Worm (Caenorhabditis elegans): ENCODE measurements around the gene F35C11.2.

The F35C11.2 gene

DNA sequence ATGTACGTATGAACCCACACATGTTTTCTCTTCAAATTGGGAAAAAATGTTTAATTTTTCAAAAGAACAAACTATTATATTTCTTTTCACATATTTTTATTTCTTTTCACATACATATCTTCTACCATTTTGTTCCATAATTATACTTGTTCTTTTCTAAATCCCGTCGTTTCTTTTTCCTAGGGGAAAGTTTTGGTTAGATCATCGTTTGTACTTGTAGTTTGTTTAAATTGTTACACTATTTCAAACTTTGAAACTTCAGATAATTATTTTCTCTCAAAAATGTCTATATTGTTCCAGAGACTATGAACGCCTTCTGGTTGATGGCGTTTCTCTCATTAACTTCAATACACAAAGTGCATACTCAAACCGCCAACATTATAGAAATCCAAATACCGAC is 7.4 kb upstream of the F35C11.2 start, which contains the start of gene F35C11.7:
Gene F35C11.7 (plus strand): TSS at position 301 of the 400 bp plus-strand sequence.
- TF ChIP-seq W03F9.2 (tag; optimal IDR thresholded peaks at IDR 0.05), result no peak
- TF ChIP-seq dao-5 (tag; optimal IDR thresholded peaks at IDR 0.05), result no peak
- no peak for TF ChIP-seq him-1 (tag; optimal IDR thresholded peaks at IDR 0.05)

DNA sequence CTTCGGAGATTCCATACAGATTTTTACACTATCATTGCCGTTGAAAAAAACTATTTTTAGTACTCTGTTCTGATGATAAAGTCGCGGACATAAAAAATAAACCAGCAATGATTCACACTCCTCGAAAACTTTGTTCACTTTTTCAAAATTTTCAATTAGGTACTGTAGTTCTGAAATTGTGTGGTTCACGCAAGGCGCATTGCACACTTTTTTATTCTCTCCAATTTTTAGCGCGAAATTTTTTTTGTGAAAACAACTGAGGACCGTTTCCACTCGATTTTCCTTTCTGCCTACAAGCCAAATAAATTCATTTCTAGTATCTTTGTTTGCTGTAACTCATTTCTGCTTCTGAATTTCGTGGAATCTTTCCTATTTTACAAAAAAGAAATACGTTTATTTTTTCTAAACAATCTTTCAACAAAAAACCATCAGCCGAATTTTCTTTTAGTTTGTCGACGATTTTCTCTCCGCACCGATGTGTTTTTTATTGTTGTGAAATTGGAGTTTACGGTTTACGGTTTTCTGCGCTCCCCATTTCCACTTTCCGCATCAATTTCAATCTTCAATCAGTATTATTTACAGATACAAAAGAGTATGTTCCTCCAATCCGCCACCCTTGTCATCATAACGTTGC is 4.6 kb upstream of the F35C11.2 start, which contains the start of gene F35C11.5:
Gene F35C11.5 (plus strand): TSS at position 584 of the 634 bp plus-strand sequence.
- no peak for TF ChIP-seq him-1 (tag; optimal IDR thresholded peaks at IDR 0.05)
- no peak for TF ChIP-seq dao-5 (tag; optimal IDR thresholded peaks at IDR 0.05)
- no peak for TF ChIP-seq W03F9.2 (tag; optimal IDR thresholded peaks at IDR 0.05)

DNA sequence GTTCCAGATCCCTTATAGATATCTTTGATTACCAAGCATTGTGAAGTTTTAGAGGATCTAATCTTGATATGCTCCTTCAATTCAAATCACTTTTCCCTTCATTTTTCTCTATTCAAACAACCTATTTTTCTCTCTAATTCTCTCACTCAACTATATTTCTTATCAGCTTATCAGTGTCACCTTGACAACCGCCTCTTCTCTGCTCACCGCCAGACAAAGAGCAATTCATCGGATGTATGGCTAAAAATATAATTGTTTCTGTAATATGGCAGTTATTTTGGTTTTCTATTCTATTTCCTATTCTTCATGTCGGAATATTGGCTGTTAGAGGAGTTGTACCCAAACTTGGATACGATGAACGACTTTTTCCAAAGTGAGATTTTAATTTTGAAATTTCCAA is 1.1 kb upstream of the F35C11.2 start:
- TF ChIP-seq him-1 (tag; optimal IDR thresholded peaks at IDR 0.05), result no peak
- TF ChIP-seq dao-5 (tag; optimal IDR thresholded peaks at IDR 0.05), result no peak
- TF ChIP-seq W03F9.2 (tag; optimal IDR thresholded peaks at IDR 0.05), result no peak

DNA sequence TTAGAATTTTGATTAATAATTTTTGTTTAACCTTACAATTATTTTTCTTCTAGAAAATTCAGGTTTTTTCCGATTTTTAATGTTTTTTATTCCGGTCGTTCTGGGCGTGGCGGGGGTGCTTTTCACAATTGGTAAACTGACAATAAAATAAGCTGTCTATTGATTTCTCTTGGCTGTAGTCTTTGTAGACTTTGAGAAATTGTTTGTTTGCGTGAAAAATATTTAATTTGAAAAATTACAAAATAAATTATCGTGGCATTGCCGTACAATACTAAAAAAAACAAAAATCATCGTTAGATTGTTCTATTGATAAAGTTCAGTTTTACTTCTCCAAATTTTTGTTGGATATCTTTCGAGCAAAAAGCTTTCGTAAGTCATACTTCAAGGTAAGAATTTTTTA is 2.2 kb downstream of the F35C11.2 start, which contains the start of gene F35C11.3:
Gene F35C11.3 (plus strand): TSS at position 301 of the 400 bp plus-strand sequence.
- TF ChIP-seq dao-5 (tag; optimal IDR thresholded peaks at IDR 0.05), result no peak
- no peak for TF ChIP-seq W03F9.2 (tag; optimal IDR thresholded peaks at IDR 0.05)
- no peak for TF ChIP-seq him-1 (tag; optimal IDR thresholded peaks at IDR 0.05)

DNA sequence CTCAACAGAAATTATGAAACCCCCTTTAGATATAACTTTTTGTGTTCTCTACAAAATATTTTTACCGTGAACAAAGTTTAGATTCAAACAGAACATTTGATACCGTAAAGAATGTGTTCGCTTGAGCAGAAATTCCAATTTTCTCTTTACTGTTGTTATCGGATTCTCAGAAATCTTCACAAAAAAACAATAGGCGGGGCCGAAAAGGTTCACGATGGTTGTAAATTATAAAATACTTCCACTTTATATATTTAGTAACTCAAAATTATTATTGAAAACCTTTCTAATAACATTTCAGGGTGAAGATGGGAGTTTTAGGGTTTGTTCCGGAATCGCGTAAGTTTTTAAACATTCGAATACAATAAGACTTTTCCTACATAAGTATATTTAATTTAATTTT is 10.5 kb downstream of the F35C11.2 start, which contains the start of gene nlp-5:
Gene nlp-5 (plus strand): TSS at position 301 of the 400 bp plus-strand sequence.
- TF ChIP-seq him-1 (tag; optimal IDR thresholded peaks at IDR 0.05) (no peak), dao-5 (tag; optimal IDR thresholded peaks at IDR 0.05) (no peak), W03F9.2 (tag; optimal IDR thresholded peaks at IDR 0.05) (no peak)

DNA sequence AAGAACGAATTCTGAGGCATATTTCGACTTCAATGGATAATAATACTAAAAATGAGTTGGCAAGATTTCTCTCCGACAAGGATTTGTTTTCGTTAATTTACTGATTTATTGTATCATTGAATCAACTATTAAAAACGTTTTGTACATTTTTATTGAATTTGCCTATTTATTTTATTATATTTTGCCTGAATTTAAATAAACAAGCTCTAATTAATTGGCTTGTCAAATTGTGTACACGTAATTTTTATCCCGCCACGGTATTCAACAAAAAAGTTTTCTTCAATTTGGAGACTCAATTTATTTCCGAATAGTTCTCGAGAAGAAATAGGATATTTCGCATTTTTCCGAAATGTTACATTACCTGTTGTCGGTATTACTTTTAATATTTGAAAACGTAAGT is 16.1 kb downstream of the F35C11.2 start, which contains the start of gene M110.7:
Gene M110.7 (plus strand): TSS at position 301 of the 400 bp plus-strand sequence.
- TF ChIP-seq dao-5 (tag; optimal IDR thresholded peaks at IDR 0.05), result no peak
- no peak for TF ChIP-seq W03F9.2 (tag; optimal IDR thresholded peaks at IDR 0.05)
- no peak for TF ChIP-seq him-1 (tag; optimal IDR thresholded peaks at IDR 0.05)

DNA sequence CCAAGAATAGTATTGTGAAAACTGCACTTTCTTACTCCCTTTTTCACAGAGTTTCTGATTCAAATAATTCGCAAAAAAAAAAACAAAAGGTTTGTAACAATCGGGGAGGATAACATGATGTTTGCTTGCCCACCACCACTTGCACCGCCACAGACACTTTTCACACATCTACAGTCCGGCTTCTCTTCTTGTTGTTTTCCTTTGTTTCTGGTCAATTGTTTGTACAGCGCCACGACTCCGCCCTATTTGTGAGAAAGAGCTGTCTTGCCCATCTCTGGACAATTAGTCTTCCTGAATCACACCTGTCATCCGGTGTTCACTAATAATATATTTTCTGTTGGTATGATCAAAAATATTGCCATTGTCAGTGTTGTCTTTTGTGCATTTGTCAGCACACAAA is 17.7 kb downstream of the F35C11.2 start, which contains the start of gene M110.9:
Gene M110.9 (plus strand): TSS at position 301 of the 400 bp plus-strand sequence.
- TF ChIP-seq W03F9.2 (tag; optimal IDR thresholded peaks at IDR 0.05) (no peak), dao-5 (tag; optimal IDR thresholded peaks at IDR 0.05) (no peak), him-1 (tag; optimal IDR thresholded peaks at IDR 0.05) (no peak)

DNA sequence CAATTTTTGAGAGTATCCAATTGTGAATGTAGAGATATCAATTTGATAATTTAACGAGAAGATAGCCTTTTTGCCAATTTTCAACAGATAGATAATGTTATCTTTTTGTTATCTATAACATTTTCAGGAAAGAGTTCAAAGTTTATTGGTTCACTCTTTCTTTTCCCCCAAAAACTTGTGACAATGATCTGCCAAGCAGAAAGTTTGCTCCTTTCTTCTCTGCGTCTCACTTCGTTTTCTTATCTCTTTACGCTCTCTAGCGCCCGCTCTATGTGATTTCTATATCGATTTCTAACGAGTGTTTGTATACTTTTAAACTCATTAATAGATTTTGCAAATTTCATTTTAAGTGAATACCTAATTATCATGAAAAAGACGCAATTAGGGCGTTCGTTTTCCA is 22.2 kb downstream of the F35C11.2 start:
- no peak for TF ChIP-seq him-1 (tag; optimal IDR thresholded peaks at IDR 0.05)
- TF ChIP-seq W03F9.2 (tag; optimal IDR thresholded peaks at IDR 0.05), result no peak
- TF ChIP-seq dao-5 (tag; optimal IDR thresholded peaks at IDR 0.05), result no peak

DNA sequence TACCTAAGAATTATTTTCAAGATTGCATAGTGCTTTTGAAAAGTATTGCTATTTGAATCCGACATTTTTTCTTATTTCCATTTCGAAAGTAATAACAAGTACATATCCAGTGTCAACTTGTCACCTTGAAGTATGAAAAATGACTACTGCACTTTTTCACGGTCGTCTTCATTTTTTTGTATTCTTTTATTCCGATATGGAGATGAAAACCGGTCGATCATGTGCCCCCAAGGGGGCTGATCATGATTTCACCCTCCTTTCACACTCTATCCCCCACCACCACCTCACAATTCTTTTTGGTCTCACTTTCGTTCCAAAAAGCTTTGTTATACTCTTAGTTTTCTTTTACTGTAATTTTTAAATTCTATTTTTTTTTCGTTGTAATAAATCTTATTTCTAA is 22.7 kb downstream of the F35C11.2 start:
- TF ChIP-seq dao-5 (tag; optimal IDR thresholded peaks at IDR 0.05) (no peak), him-1 (tag; optimal IDR thresholded peaks at IDR 0.05) (no peak), W03F9.2 (tag; optimal IDR thresholded peaks at IDR 0.05) (no peak)

DNA sequence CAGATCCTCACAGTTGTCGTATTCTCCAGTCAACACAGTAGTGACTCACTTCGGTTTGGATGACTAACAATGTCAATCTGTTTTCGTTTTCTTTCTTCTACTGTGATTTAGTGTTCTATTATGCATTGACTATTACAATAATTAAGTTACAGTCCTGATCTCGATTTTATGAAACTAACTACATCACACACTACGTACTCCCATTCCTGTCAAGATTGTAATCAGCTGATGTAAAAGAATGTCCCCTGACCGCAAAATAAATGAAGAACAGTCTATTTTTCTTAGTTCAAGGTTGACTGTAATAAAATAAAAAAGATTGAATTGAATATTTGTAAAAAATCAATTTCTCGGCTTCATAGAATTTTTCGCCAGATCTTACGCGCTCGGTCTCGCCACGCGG is 23.3 kb downstream of the F35C11.2 start:
- no peak for TF ChIP-seq dao-5 (tag; optimal IDR thresholded peaks at IDR 0.05)
- no peak for TF ChIP-seq W03F9.2 (tag; optimal IDR thresholded peaks at IDR 0.05)
- TF ChIP-seq him-1 (tag; optimal IDR thresholded peaks at IDR 0.05), result no peak

DNA sequence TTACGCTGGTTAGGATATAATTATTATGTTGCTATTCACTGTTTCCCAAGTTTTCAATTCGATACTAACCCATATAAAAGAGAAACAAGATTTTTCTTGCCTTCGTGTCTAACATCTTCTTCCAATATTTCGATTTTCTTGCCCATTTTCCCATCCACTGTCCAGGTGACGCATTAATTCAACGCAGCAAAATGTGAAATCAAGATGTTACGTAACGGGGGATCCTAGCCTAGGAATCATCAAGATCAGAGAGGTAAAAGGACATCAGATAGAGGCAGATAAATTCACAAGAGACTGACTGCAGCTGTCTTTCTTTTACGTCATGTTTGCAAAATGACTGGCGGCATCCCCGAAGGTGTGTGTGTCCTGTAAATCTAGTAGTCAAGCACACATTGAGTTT is 24.0 kb downstream of the F35C11.2 start:
- TF ChIP-seq him-1 (tag; optimal IDR thresholded peaks at IDR 0.05) (no peak), W03F9.2 (tag; optimal IDR thresholded peaks at IDR 0.05) (no peak), dao-5 (tag; optimal IDR thresholded peaks at IDR 0.05) (no peak)

DNA sequence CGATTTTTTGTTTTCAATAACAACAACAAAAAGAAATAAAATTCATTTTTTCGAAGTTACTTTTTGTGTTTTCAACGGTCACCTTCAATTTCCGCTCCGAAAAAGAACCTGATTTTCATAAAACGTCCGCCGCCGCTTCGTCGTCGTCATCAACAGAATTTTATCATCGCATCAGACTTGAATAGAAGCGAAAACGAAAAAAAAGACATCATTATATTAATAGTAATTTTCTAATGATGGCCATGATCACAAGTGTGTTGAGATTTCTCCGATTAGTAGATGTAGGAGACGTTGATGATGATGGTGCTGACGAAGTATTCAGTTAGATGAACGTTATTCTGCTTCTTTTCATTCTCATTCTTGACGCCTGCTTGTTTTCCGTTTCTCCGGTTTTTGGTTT is 24.7 kb downstream of the F35C11.2 start:
- no peak for TF ChIP-seq dao-5 (tag; optimal IDR thresholded peaks at IDR 0.05)
- TF ChIP-seq him-1 (tag; optimal IDR thresholded peaks at IDR 0.05), result no peak
- TF ChIP-seq W03F9.2 (tag; optimal IDR thresholded peaks at IDR 0.05), result no peak

DNA sequence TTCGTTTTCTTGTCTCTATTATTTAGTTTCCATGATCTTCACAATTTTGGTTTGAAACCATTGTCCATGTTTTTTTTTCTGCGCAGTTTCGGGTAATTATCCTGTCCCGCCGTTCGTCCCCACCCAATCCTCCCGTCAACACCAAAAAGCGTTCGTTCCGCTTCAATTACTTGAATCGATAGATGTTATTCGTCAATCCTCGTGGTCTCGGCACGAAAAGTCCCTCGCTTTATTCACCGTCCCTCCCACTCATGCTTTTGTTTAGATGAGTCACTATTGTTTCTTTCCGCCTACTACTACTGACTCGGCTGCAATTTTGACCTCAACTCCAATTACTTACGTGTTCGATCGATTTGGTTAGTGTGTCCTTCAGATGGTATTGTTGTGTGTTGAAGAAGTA is 25.2 kb downstream of the F35C11.2 start:
- TF ChIP-seq W03F9.2 (tag; optimal IDR thresholded peaks at IDR 0.05), result no peak

DNA sequence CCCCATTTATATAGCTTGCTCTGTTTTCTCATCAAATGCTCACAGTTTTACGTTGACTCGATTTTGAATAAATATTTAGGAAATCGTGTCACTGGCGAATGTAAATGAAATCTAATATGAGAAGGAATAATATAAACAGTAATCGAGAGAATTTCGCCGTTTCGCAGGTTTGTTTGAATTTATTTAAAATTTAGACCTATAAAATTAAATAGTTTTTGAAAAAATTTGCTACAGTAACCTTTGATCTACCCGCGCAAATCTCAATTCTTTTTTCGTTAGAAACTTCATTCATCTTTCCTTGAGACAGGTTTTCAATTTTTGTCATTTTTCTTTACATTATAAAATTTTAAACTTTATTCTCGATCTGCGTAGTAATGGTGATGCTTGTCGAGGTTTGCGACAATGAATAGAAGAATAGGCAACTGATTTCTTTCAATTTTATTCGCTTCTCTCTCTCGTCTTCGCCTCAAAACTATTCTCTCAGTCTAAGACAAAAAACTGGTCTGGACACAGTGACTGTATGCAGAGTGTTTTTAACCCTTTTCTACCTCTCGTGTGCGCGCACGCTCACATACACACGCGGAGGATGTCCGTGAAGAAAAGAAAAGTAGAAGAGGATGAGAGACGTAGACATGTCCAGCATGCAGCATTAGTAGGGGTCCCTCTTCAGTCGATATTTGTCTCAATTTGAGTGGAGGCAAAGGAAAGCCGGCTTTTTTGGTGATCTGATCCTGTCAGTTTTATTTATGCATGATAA is 26.1 kb downstream of the F35C11.2 start, which contains the start of gene dab-1:
Gene dab-1 (plus strand): TSS at position 78 of the 757 bp plus-strand sequence.
- TF ChIP-seq W03F9.2 (tag; optimal IDR thresholded peaks at IDR 0.05) (no peak), dao-5 (tag; optimal IDR thresholded peaks at IDR 0.05) (no peak), him-1 (tag; optimal IDR thresholded peaks at IDR 0.05) (peak; percentile 21)

Data from whole organism, L4/young adult.